Fruit fly (Drosophila melanogaster) whole organism, embryonic: ENCODE results near the gene Ets97D.

Source experiments
- BtbVII ChIP-seq: fragments of 200-800 bp; sonication (Bioruptor generic); optimal IDR thresholded peaks from 3 replicates; lab custom pipeline; 2017; ENCODE audit warnings: missing biosample characterization, mild to moderate bottlenecking, missing genetic modification characterization
- CG1024 ChIP-seq: fragments of 200-800 bp; sonication (Bioruptor generic); IDR thresholded peaks from 2 replicates; pipeline ENCODE4 v1.3.6; 2022; ENCODE audit warnings: missing biosample characterization, missing genetic modification characterization
- CG11560 ChIP-seq: fragments of 200-800 bp; sonication (Bioruptor generic); IDR thresholded peaks from 3 replicates; pipeline ENCODE4 v1.3.6; 2022; ENCODE audit warnings: missing biosample characterization, missing genetic modification characterization
- CG12391 ChIP-seq: fragments of 200-800 bp; sonication (Bioruptor generic); optimal IDR thresholded peaks from 3 replicates; lab custom pipeline; 2018; ENCODE audit warnings: missing biosample characterization, mild to moderate bottlenecking, missing genetic modification characterization, moderate library complexity
- CG13296 ChIP-seq: fragments of 200-800 bp; sonication (Bioruptor generic); optimal IDR thresholded peaks from 3 replicates; lab custom pipeline; 2018; ENCODE audit warnings: missing biosample characterization, mild to moderate bottlenecking, missing genetic modification characterization
- CG16813 ChIP-seq: fragments of 200-800 bp; sonication (Bioruptor generic); IDR thresholded peaks from 3 replicates; pipeline ENCODE4 v1.3.6; 2022; ENCODE audit warnings: missing biosample characterization, missing genetic modification characterization; ENCODE audit not compliant: partially characterized antibody
- CG17568 ChIP-seq: fragments of 200-800 bp; sonication (Bioruptor generic); optimal IDR thresholded peaks from 2 replicates; lab custom pipeline; 2018; ENCODE audit warnings: missing biosample characterization, mild to moderate bottlenecking, missing genetic modification characterization, moderate library complexity
- CG18011 ChIP-seq: fragments of 200-800 bp; sonication (Bioruptor generic); optimal IDR thresholded peaks from 2 replicates; lab custom pipeline; 2017; ENCODE audit warnings: missing biosample characterization, missing genetic modification characterization, mild to moderate bottlenecking, moderate library complexity, missing genotype
- CG2202 ChIP-seq: fragments of 200-800 bp; sonication (Bioruptor generic); optimal IDR thresholded peaks from 2 replicates; lab custom pipeline; 2018; ENCODE audit warnings: missing biosample characterization, mild to moderate bottlenecking, missing genetic modification characterization
- CG3407 ChIP-seq: fragments of 200-800 bp; sonication (Bioruptor generic); optimal IDR thresholded peaks from 2 replicates; lab custom pipeline; 2018; ENCODE audit warnings: missing biosample characterization, mild to moderate bottlenecking, missing genetic modification characterization
- CG34224 ChIP-seq: fragments of 200-800 bp; sonication (Bioruptor generic); IDR thresholded peaks from 3 replicates; pipeline ENCODE4 v1.3.6; 2022; ENCODE audit warnings: missing biosample characterization, missing genetic modification characterization; ENCODE audit not compliant: partially characterized antibody
- CG42726 ChIP-seq: fragments of 200-800 bp; sonication (Bioruptor generic); IDR thresholded peaks from 2 replicates; pipeline ENCODE4 v1.3.6; 2022; ENCODE audit warnings: missing biosample characterization, missing genetic modification characterization; ENCODE audit not compliant: partially characterized antibody
- CG4404 ChIP-seq: fragments of 200-800 bp; sonication (Bioruptor generic); IDR thresholded peaks from 2 replicates; pipeline ENCODE4 v1.3.6; 2022; ENCODE audit warnings: missing biosample characterization, missing genetic modification characterization
- CG4854 ChIP-seq: fragments of 200-800 bp; sonication (Bioruptor generic); optimal IDR thresholded peaks from 2 replicates; lab custom pipeline; 2016; ENCODE audit warnings: missing biosample characterization, missing genetic modification characterization, inconsistent platforms
- CG6689 ChIP-seq: fragments of 200-800 bp; sonication (Bioruptor generic); IDR thresholded peaks from 2 replicates; pipeline ENCODE4 v1.3.6; 2022; ENCODE audit warnings: missing biosample characterization, missing genetic modification characterization
- CG6765 ChIP-seq: fragments of 200-800 bp; sonication (Bioruptor generic); optimal IDR thresholded peaks from 3 replicates; lab custom pipeline; 2017; ENCODE audit warnings: missing biosample characterization, mild to moderate bottlenecking, missing genetic modification characterization
- CG7987 ChIP-seq: fragments of 200-800 bp; sonication (Bioruptor generic); optimal IDR thresholded peaks from 2 replicates; lab custom pipeline; 2018; ENCODE audit warnings: missing biosample characterization, mild to moderate bottlenecking, missing genetic modification characterization, moderate library complexity
- CG8924 ChIP-seq: fragments of 200-800 bp; optimal IDR thresholded peaks from 3 replicates; lab custom pipeline; 2019; ENCODE audit warnings: missing biosample characterization, mild to moderate bottlenecking, missing genetic modification characterization, moderate library complexity
- Dbx ChIP-seq: fragments of 200-800 bp; sonication (Bioruptor generic); IDR thresholded peaks from 3 replicates; pipeline ENCODE4 v1.3.6; 2022; ENCODE audit warnings: missing biosample characterization, missing genetic modification characterization
- Fer3 ChIP-seq: fragments of 200-800 bp; sonication (Bioruptor generic); optimal IDR thresholded peaks from 2 replicates; lab custom pipeline; 2018; ENCODE audit warnings: missing biosample characterization, mild to moderate bottlenecking, missing genetic modification characterization, moderate library complexity
- HLH4C ChIP-seq: fragments of 200-800 bp; sonication (Bioruptor generic); IDR thresholded peaks from 3 replicates; pipeline ENCODE4 v1.3.6; 2022; ENCODE audit warnings: missing biosample characterization, missing genetic modification characterization; ENCODE audit not compliant: partially characterized antibody
- Hmr ChIP-seq: fragments of 200-800 bp; sonication (Bioruptor generic); optimal IDR thresholded peaks from 3 replicates; lab custom pipeline; 2017; ENCODE audit warnings: mild to moderate bottlenecking, missing biosample characterization, missing genetic modification reagents, missing genetic modification characterization
- Hr3 ChIP-seq: fragments of 200-800 bp; sonication (Bioruptor generic); optimal IDR thresholded peaks from 3 replicates; lab custom pipeline; 2016; ENCODE audit warnings: missing biosample characterization, missing genetic modification characterization
- Hr39 ChIP-seq: fragments of >200 bp; optimal IDR thresholded peaks from 2 replicates; lab custom pipeline; 2017
- Nf-YB ChIP-seq: fragments of 200-800 bp; sonication (Bioruptor generic); optimal IDR thresholded peaks from 3 replicates; lab custom pipeline; 2019; ENCODE audit warnings: missing biosample characterization, mild to moderate bottlenecking, missing genetic modification characterization, moderate library complexity
- Nf-YC ChIP-seq: fragments of 200-800 bp; optimal IDR thresholded peaks from 3 replicates; lab custom pipeline; 2019; ENCODE audit warnings: missing biosample characterization, mild to moderate bottlenecking, missing genetic modification characterization, moderate library complexity
- Optix ChIP-seq: fragments of 200-800 bp; sonication (Bioruptor generic); IDR thresholded peaks from 3 replicates; pipeline ENCODE4 v1.3.6; 2022; ENCODE audit warnings: missing biosample characterization, missing genetic modification characterization
- Pdp1 ChIP-seq, 2 experiments: fragments of 200-800 bp; sonication (Bioruptor generic); optimal IDR thresholded peaks; 3 replicates each; lab custom pipeline; 2016; ENCODE audit warnings: missing biosample characterization in 2 of 2, missing genetic modification characterization in 2 of 2, mild to moderate bottlenecking in 1 of 2, moderate library complexity in 1 of 2
- Scr ChIP-seq: fragments of 200-800 bp; sonication (Bioruptor generic); IDR thresholded peaks from 2 replicates; pipeline ENCODE4 v1.3.6; 2022; ENCODE audit warnings: missing biosample characterization, missing genetic modification characterization; ENCODE audit not compliant: partially characterized antibody
- aop ChIP-seq: fragments of 200-800 bp; sonication (Bioruptor generic); IDR thresholded peaks from 2 replicates; pipeline ENCODE4 v1.3.6; 2022; ENCODE audit warnings: missing biosample characterization, missing genetic modification characterization
- ara ChIP-seq: fragments of 200-800 bp; sonication (Bioruptor generic); IDR thresholded peaks from 2 replicates; pipeline ENCODE4 v1.3.6; 2022; ENCODE audit warnings: missing biosample characterization, missing genetic modification characterization
- btn ChIP-seq: fragments of 200-800 bp; sonication (Bioruptor generic); optimal IDR thresholded peaks from 2 replicates; lab custom pipeline; 2016; ENCODE audit warnings: missing biosample characterization, missing genetic modification characterization
- chinmo ChIP-seq: fragments of 200-800 bp; sonication (Bioruptor generic); IDR thresholded peaks from 4 replicates; pipeline ENCODE4 v1.3.6; 2022; ENCODE audit warnings: missing biosample characterization, missing genetic modification characterization; ENCODE audit not compliant: partially characterized antibody
- dan ChIP-seq: fragments of 200-800 bp; sonication (Bioruptor generic); IDR thresholded peaks from 2 replicates; pipeline ENCODE4 v1.3.6; 2022; ENCODE audit warnings: missing biosample characterization, missing genetic modification characterization
- ewg ChIP-seq: fragments of 200-800 bp; sonication (Bioruptor generic); optimal IDR thresholded peaks from 3 replicates; lab custom pipeline; 2017; ENCODE audit warnings: mild to moderate bottlenecking, missing biosample characterization, missing genetic modification reagents, missing genetic modification characterization
- exex ChIP-seq: fragments of 200-800 bp; sonication (Bioruptor generic); optimal IDR thresholded peaks from 4 replicates; lab custom pipeline; 2018; ENCODE audit warnings: missing biosample characterization, mild to moderate bottlenecking, missing genetic modification characterization, moderate library complexity
- fd96Cb ChIP-seq: fragments of 200-800 bp; sonication (Bioruptor generic); optimal IDR thresholded peaks from 2 replicates; lab custom pipeline; 2018; ENCODE audit warnings: missing biosample characterization, mild to moderate bottlenecking, missing genetic modification characterization, moderate library complexity
- grau ChIP-seq: fragments of 200-800 bp; optimal IDR thresholded peaks from 3 replicates; lab custom pipeline; 2019; ENCODE audit warnings: missing biosample characterization, mild to moderate bottlenecking, missing genetic modification characterization, moderate library complexity
- grn ChIP-seq: fragments of 200-800 bp; sonication (Bioruptor generic); optimal IDR thresholded peaks from 3 replicates; lab custom pipeline; 2017; ENCODE audit warnings: missing biosample characterization, missing genetic modification characterization
- gro ChIP-seq: fragments of 200-800 bp; sonication (Bioruptor generic); optimal IDR thresholded peaks from 2 replicates; lab custom pipeline; 2016; ENCODE audit warnings: missing biosample characterization, missing genetic modification characterization
- h ChIP-seq: fragments of >200 bp; optimal IDR thresholded peaks from 2 replicates; lab custom pipeline; 2017
- mld ChIP-seq: fragments of 200-800 bp; sonication (Bioruptor generic); IDR thresholded peaks from 3 replicates; pipeline ENCODE4 v1.3.6; 2022; ENCODE audit warnings: missing biosample characterization, missing genetic modification characterization; ENCODE audit not compliant: partially characterized antibody
- nerfin-1 ChIP-seq: fragments of 200-800 bp; sonication (Bioruptor generic); optimal IDR thresholded peaks from 3 replicates; lab custom pipeline; 2019; ENCODE audit warnings: missing biosample characterization, mild to moderate bottlenecking, missing genetic modification characterization, moderate library complexity
- nmo ChIP-seq: fragments of 200-800 bp; sonication (Bioruptor generic); optimal IDR thresholded peaks from 2 replicates; lab custom pipeline; 2018; ENCODE audit warnings: missing biosample characterization, mild to moderate bottlenecking, missing genetic modification characterization, moderate library complexity
- ranshi ChIP-seq: fragments of 200-800 bp; sonication (Bioruptor generic); IDR thresholded peaks from 2 replicates; pipeline ENCODE4 v1.3.6; 2022; ENCODE audit warnings: missing biosample characterization, missing genetic modification characterization
- slou ChIP-seq: fragments of 200-800 bp; sonication (Bioruptor generic); optimal IDR thresholded peaks from 3 replicates; lab custom pipeline; 2016; ENCODE audit warnings: missing biosample characterization, missing genetic modification characterization
- sr ChIP-seq: fragments of 200-800 bp; sonication (Bioruptor generic); IDR thresholded peaks from 3 replicates; pipeline ENCODE4 v1.3.6; 2022; ENCODE audit warnings: missing biosample characterization, missing genetic modification characterization
- stc ChIP-seq: fragments of 200-800 bp; sonication (Bioruptor generic); IDR thresholded peaks from 2 replicates; pipeline ENCODE4 v1.3.6; 2022; ENCODE audit warnings: missing biosample characterization, missing genetic modification characterization
- tgo ChIP-seq: fragments of 200-800 bp; sonication (Bioruptor generic); IDR thresholded peaks from 3 replicates; pipeline ENCODE4 v1.3.6; 2022; ENCODE audit warnings: missing biosample characterization, missing genetic modification characterization

Ets97D gene

DNA sequence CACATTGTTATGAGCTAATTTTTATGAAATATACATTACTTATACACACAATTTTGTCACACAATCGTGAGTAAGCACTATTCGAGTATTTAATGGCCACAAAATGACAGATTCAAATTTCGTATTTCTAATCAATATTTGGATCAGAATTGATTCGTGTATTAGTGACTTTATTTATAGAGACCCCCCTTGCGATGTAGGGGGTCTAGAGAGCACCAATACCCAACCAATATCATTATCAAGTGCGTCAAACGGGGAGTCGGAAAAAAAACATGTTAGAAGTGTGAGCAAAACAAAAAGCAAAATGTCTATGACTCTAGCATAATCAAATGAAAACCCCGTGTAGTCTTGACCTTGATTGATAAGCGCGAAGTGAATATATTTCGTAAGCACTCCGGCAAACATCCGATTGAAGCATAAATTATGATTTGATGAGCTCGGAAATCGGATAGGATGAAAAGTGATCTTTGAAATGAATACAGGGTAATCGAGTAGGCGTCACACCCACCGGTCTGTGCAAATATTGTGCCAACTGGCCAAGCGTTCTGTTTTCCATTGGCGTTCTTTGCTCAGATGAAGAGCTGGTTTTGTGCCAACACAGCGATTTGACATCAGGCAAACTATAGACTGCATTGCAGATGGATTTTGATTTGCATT lies 39.6 kb upstream of the Ets97D start (continued):
- TF ChIP-seq CG11560 (no peak), Nf-YB (GFP tag; lab: Kevin White, UChicago) (no peak), ewg (GFP tag; lab: Kevin White, UChicago) (no peak), BtbVII (GFP tag; lab: Kevin White, UChicago) (peak; percentile 43), nerfin-1 (tag; lab: Kevin White, UChicago) (no peak), Hmr (GFP tag; lab: Kevin White, UChicago) (peak; percentile 54), sr (no peak), CG17568 (GFP tag; lab: Kevin White, UChicago) (peak; percentile 32), nmo (GFP tag; lab: Kevin White, UChicago) (no peak), CG6765 (GFP tag; lab: Kevin White, UChicago) (no peak), CG12391 (peak; percentile 23), h (lab: Kevin White, UChicago) (no peak), fd96Cb (tag; lab: Kevin White, UChicago) (no peak), Fer3 (peak; percentile 25), grau (tag; lab: Kevin White, UChicago) (peak; percentile 41), aop (GFP tag; lab: Robert Waterston, UW) (no peak), Optix (GFP tag; lab: Robert Waterston, UW) (no peak), CG3407 (GFP tag; lab: Kevin White, UChicago) (no peak), CG18011 (GFP tag; lab: Kevin White, UChicago) (no peak), ranshi (no peak), CG42726 (GFP tag; lab: Robert Waterston, UW) (no peak)
- TF ChIP-seq, all 482 proteins: peak for 79

DNA sequence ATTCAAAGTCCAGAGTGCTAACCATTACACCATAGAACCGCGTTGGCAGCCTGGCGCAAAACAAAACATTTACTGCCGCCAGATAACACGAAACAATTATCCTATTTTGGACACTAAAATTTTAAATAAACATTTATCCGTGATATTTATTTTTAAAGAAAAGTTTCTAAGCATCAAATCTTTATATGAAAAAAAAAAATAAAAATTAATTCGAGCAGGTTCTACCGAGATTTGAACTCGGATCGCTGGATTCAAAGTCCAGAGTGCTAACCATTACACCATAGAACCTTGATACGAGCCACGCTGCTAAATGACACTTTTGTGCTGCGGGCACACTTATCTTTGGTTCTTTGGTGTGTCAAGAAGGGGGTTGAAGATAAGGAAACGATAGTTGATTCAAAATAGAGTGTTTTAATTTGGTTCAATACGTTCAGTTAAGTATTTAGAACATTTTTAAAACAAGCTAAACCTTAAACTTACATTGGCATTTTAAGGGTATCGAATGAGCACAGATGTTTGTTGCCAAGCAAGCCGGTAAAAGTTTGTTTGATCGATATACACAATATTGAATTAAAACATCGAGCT lies 34.7 kb upstream of the Ets97D start, which contains the start of gene Spag1:
Spag1 (plus strand) TSS at position 535 of the 585 bp plus-strand sequence.
- TF ChIP-seq CG34224 (GFP tag; lab: Robert Waterston, UW), result peak; percentile 82
- peak; percentile 10 for TF ChIP-seq grn (GFP tag; lab: Kevin White, UChicago)
- TF ChIP-seq CG4854, result no peak
- TF ChIP-seq Dbx (GFP tag; lab: Robert Waterston, UW), result no peak
- peak; percentile 72; the same call in 1 of the 4 replicates for TF ChIP-seq chinmo (GFP tag; lab: Robert Waterston, UW)
- peak; percentile 86 for TF ChIP-seq CG16813
- no peak for TF ChIP-seq Hr39 (lab: Kevin White, UChicago)
- peak; percentile 1 for TF ChIP-seq gro (GFP tag; lab: Kevin White, UChicago)
- no peak for TF ChIP-seq CG1024 (GFP tag; lab: Robert Waterston, UW)
- no peak for TF ChIP-seq CG6689
- no peak for TF ChIP-seq ewg (GFP tag; lab: Kevin White, UChicago)
- peak; percentile 77 for TF ChIP-seq Scr
- TF ChIP-seq CG13296 (GFP tag; lab: Kevin White, UChicago), result peak; percentile 15
- TF ChIP-seq CG7987 (GFP tag; lab: Kevin White, UChicago), result peak; percentile 2
- TF ChIP-seq slou (GFP tag; lab: Kevin White, UChicago), result no peak
- TF ChIP-seq tgo (GFP tag; lab: Robert Waterston, UW), result no peak
- TF ChIP-seq HLH4C, result peak; percentile 80
- TF ChIP-seq Pdp1 (GFP tag; optimal IDR thresholded peaks at IDR 0.05; lab: Kevin White, UChicago), result peak in 1 of 2 experiments; percentile 1
- TF ChIP-seq exex (tag; lab: Kevin White, UChicago), result peak; percentile 61
- no peak for TF ChIP-seq ara (GFP tag; lab: Robert Waterston, UW)
- TF ChIP-seq dan (GFP tag; lab: Robert Waterston, UW), result no peak
- TF ChIP-seq CG8924 (tag; lab: Kevin White, UChicago), result no peak
- TF ChIP-seq stc (GFP tag; lab: Robert Waterston, UW), result peak; percentile 7; the same call in 1 of the 2 replicates
- no peak for TF ChIP-seq btn (GFP tag; lab: Kevin White, UChicago)
- peak; percentile 85 for TF ChIP-seq mld (GFP tag; lab: Robert Waterston, UW)
- no peak for TF ChIP-seq CG2202 (tag; lab: Kevin White, UChicago)
- no peak for TF ChIP-seq CG4404 (GFP tag; lab: Robert Waterston, UW)
- TF ChIP-seq Hr3 (GFP tag; lab: Kevin White, UChicago), result no peak
- TF ChIP-seq Nf-YC, result peak; percentile 46
